Fruit fly (Drosophila melanogaster): ENCODE results near the gene GCS1.
A peak's percentile ranks its signal among the peaks of the same experiment; 100 is the strongest.

The GCS1 gene

dm6 chrX:11367783-11368509 is 20.1 kb upstream of the GCS1 start, which contains the start of the genes hop and Tim8 (continued):
- TF ChIP-seq bbx (GFP tag; IDR thresholded peaks at IDR 0.05; ENCODE audit: partially characterized antibody) (peak; percentile 86), CG14860 (GFP tag; IDR thresholded peaks at IDR 0.05; ENCODE audit: partially characterized antibody) (peak; percentile 92), ftz-f1 (GFP tag; optimal IDR thresholded peaks at IDR 0.05) (no peak), Nf-YC (tag; optimal IDR thresholded peaks at IDR 0.05) (peak; percentile 45), ken (GFP tag; IDR thresholded peaks at IDR 0.05) (no peak), CG13775 (GFP tag; optimal IDR thresholded peaks at IDR 0.05) (peak; percentile 4), CG2875 (GFP tag; optimal IDR thresholded peaks at IDR 0.05) (no peak), CG8359 (GFP tag; optimal IDR thresholded peaks at IDR 0.05; ENCODE audit: borderline replicate concordance) (no peak), zfh2 (GFP tag; optimal IDR thresholded peaks at IDR 0.05) (no peak), az2 (GFP tag; optimal IDR thresholded peaks at IDR 0.05) (no peak), CG10431 (GFP tag; optimal IDR thresholded peaks at IDR 0.05) (no peak)

- TF ChIP-seq tgo (GFP tag; IDR thresholded peaks at IDR 0.05) (no peak), en (GFP tag; optimal IDR thresholded peaks at IDR 0.05) (no peak), CG3847 (GFP tag; IDR thresholded peaks at IDR 0.05) (0 out of 2 replicates have a peak, but pooled peaks have one; percentile 22), nom (GFP tag; optimal IDR thresholded peaks at IDR 0.05) (peak; percentile 55), gfzf (GFP tag; optimal IDR thresholded peaks at IDR 0.05) (peak; percentile 12), CG12744 (GFP tag; optimal IDR thresholded peaks at IDR 0.05) (no peak), z (GFP tag; IDR thresholded peaks at IDR 0.05) (no peak), ken (GFP tag; IDR thresholded peaks at IDR 0.05) (no peak), Max (GFP tag; optimal IDR thresholded peaks at IDR 0.05) (no peak), CG2202 (tag; optimal IDR thresholded peaks at IDR 0.05) (no peak), CG31388 (GFP tag; optimal IDR thresholded peaks at IDR 0.05) (no peak), yki (optimal IDR thresholded peaks at IDR 0.05) (no peak), croc (GFP tag; conservative IDR thresholded peaks at IDR 0.05) (no peak), CG10321 (GFP tag; IDR thresholded peaks at IDR 0.05) (no peak), CG6689 (GFP tag; IDR thresholded peaks at IDR 0.05) (no peak), C15 (GFP tag; IDR thresholded peaks at IDR 0.05) (no peak), CG10366 (GFP tag; IDR thresholded peaks at IDR 0.05) (no peak), CG15011 (GFP tag; optimal IDR thresholded peaks at IDR 0.05) (no peak), Gsc (GFP tag; IDR thresholded peaks at IDR 0.05) (no peak), ac (GFP tag; optimal IDR thresholded peaks at IDR 0.05) (no peak), CG9437 (GFP tag; optimal IDR thresholded peaks at IDR 0.05) (no peak), CG8944 (GFP tag; optimal IDR thresholded peaks at IDR 0.05) (no peak), MBD-R2 (GFP tag; IDR thresholded peaks at IDR 0.05) (peak; percentile 46), CG17361 (GFP tag; IDR thresholded peaks at IDR 0.05) (no peak), Hr78 (GFP tag; optimal IDR thresholded peaks at IDR 0.05) (no peak), CG32767 (GFP tag; IDR thresholded peaks at IDR 0.05) (no peak), CG15073 (GFP tag; optimal IDR thresholded peaks at IDR 0.05) (no peak), sr (GFP tag; IDR thresholded peaks at IDR 0.05) (no peak), CG6272 (GFP tag; IDR thresholded peaks at IDR 0.05) (no peak), ab (GFP tag; optimal IDR thresholded peaks at IDR 0.05) (no peak), bcd (GFP tag; optimal IDR thresholded peaks at IDR 0.05) (no peak), Jarid2 (GFP tag; optimal IDR thresholded peaks at IDR 0.05) (no peak), lab (GFP tag; optimal IDR thresholded peaks at IDR 0.05) (no peak), luna (GFP tag; optimal IDR thresholded peaks at IDR 0.05) (no peak), CG4730 (GFP tag; IDR thresholded peaks at IDR 0.05) (no peak), CG9876 (GFP tag; optimal IDR thresholded peaks at IDR 0.05) (no peak), btn (GFP tag; optimal IDR thresholded peaks at IDR 0.05) (no peak), B-H2 (GFP tag; optimal IDR thresholded peaks at IDR 0.05) (no peak), CG17385 (GFP tag; optimal IDR thresholded peaks at IDR 0.05) (no peak), CG1024 (GFP tag; IDR thresholded peaks at IDR 0.05) (no peak)
Measured at dm6 chrX:11359081-11359481, 11.3 kb upstream of the GCS1 start, which contains the start of gene Pa1. TSS of gene Pa1 (plus strand) at chrX:11359236.
